Fruit fly (Drosophila melanogaster) whole organism, wandering third instar larva: ENCODE data around the gene Acp76A.

Source experiments
- Abd-B ChIP-seq: fragments of >200 bp; optimal IDR thresholded peaks from 2 replicates; lab custom pipeline; 2017; ENCODE audit warnings: missing biosample characterization, missing genetic modification characterization
- CG32264 ChIP-seq: fragments of 200-800 bp; sonication (Bioruptor generic); optimal IDR thresholded peaks from 2 replicates; lab custom pipeline; 2016; ENCODE audit warnings: missing biosample characterization, missing genetic modification characterization
- CG9705 ChIP-seq: fragments of 200-800 bp; sonication (Bioruptor generic); optimal IDR thresholded peaks from 2 replicates; lab custom pipeline; 2018; ENCODE audit warnings: missing biosample characterization, mild to moderate bottlenecking, missing genetic modification characterization
- CrebA ChIP-seq: fragments of 200-800 bp; sonication (Bioruptor generic); optimal IDR thresholded peaks from 2 replicates; lab custom pipeline; 2016; ENCODE audit warnings: missing biosample characterization, mild to moderate bottlenecking, missing genetic modification characterization, borderline replicate concordance
- Dfd ChIP-seq: fragments of >200 bp; optimal IDR thresholded peaks from 2 replicates; lab custom pipeline; 2017; ENCODE audit warnings: missing biosample characterization, missing genetic modification characterization
- Dif ChIP-seq: fragments of 200-275, 200-300 bp; sonication (Bioruptor generic); optimal IDR thresholded peaks from 2 replicates; lab custom pipeline; 2018; ENCODE audit warnings: missing biosample characterization, missing genetic modification characterization; ENCODE audit not compliant: partially characterized antibody
- GATAd ChIP-seq: sonication (Bioruptor generic); optimal IDR thresholded peaks from 2 replicates; lab custom pipeline; 2016; ENCODE audit warnings: missing biosample characterization, missing genetic modification characterization
- HLH106 ChIP-seq: fragments of 200-800 bp; optimal IDR thresholded peaks from 3 replicates; lab custom pipeline; 2019; ENCODE audit warnings: missing biosample characterization, mild to moderate bottlenecking, missing genetic modification characterization, moderate library complexity
- Hnf4 ChIP-seq: fragments of 200-800 bp; sonication (Bioruptor generic); optimal IDR thresholded peaks from 2 replicates; lab custom pipeline; 2016; ENCODE audit warnings: missing biosample characterization, mild to moderate bottlenecking, missing genetic modification characterization
- Hr78 ChIP-seq: fragments of >200 bp; optimal IDR thresholded peaks from 2 replicates; lab custom pipeline; 2017; ENCODE audit warnings: missing biosample characterization, missing genetic modification characterization
- Hr83 ChIP-seq: fragments of 200-300 bp; sonication (Bioruptor generic); optimal IDR thresholded peaks from 2 replicates; lab custom pipeline; 2016; ENCODE audit warnings: missing biosample characterization, mild to moderate bottlenecking, missing genetic modification characterization, moderate library complexity; ENCODE audit not compliant: poor library complexity, severe bottlenecking
- Jra ChIP-seq: sonication (Bioruptor generic); optimal IDR thresholded peaks from 2 replicates; lab custom pipeline; 2016; ENCODE audit warnings: missing biosample characterization, missing genetic modification characterization
- Mio ChIP-seq: sonication (Bioruptor generic); optimal IDR thresholded peaks from 2 replicates; lab custom pipeline; 2016; ENCODE audit warnings: missing biosample characterization, missing genetic modification characterization
- Myc ChIP-seq: fragments of >200 bp; optimal IDR thresholded peaks from 2 replicates; lab custom pipeline; 2017
- N ChIP-seq: fragments of >200 bp; optimal IDR thresholded peaks from 2 replicates; lab custom pipeline; 2018; ENCODE audit warnings: missing biosample characterization, missing external identifiers, missing genetic modification characterization
- OdsH ChIP-seq: fragments of 200-800 bp; sonication (Bioruptor generic); optimal IDR thresholded peaks from 2 replicates; lab custom pipeline; 2016; ENCODE audit warnings: missing biosample characterization, mild to moderate bottlenecking, missing genetic modification characterization
- Rel ChIP-seq, 2 experiments: fragments of 200-800 bp; sonication (Bioruptor generic) in 1 of 2; optimal IDR thresholded peaks; 2 replicates in 1 of 2; 3 replicates in 1 of 2; lab custom pipeline; 2016 to 2019; ENCODE audit warnings: mild to moderate bottlenecking in 2 of 2, missing biosample characterization in 2 of 2, missing genetic modification characterization in 2 of 2, moderate library complexity in 1 of 2
- Sp1 ChIP-seq: fragments of 200-800 bp; sonication (Bioruptor generic); optimal IDR thresholded peaks from 3 replicates; lab custom pipeline; 2019; ENCODE audit warnings: missing biosample characterization, mild to moderate bottlenecking, missing genetic modification characterization, moderate library complexity
- Vsx2 ChIP-seq: fragments of 200-300, 225-300 bp; sonication (Bioruptor generic); optimal IDR thresholded peaks from 2 replicates; lab custom pipeline; 2018; ENCODE audit warnings: missing biosample characterization, missing genetic modification characterization; ENCODE audit not compliant: partially characterized antibody
- br ChIP-seq: fragments of 200-800 bp; sonication (Bioruptor generic); optimal IDR thresholded peaks from 2 replicates; lab custom pipeline; 2016; ENCODE audit warnings: missing biosample characterization, missing genetic modification characterization
- brk ChIP-seq: fragments of 200-800 bp; sonication (Bioruptor generic); optimal IDR thresholded peaks from 2 replicates; lab custom pipeline; 2016; ENCODE audit warnings: missing biosample characterization, mild to moderate bottlenecking, missing genetic modification characterization
- dl ChIP-seq, 2 experiments: fragments of 175-275, 200-275 bp in 1 of 2; fragments of 200-275 bp in 1 of 2; sonication (Bioruptor generic); optimal IDR thresholded peaks; lab custom pipeline; 2018; ENCODE audit warnings: mild to moderate bottlenecking in 2 of 2, missing biosample characterization in 2 of 2, missing genetic modification characterization in 2 of 2, moderate library complexity in 2 of 2; ENCODE audit not compliant: partially characterized antibody in 2 of 2, insufficient read depth in 1 of 2
- dmrt93B ChIP-seq: fragments of 200-800 bp; sonication (Bioruptor generic); optimal IDR thresholded peaks from 2 replicates; lab custom pipeline; 2018; ENCODE audit warnings: missing biosample characterization, mild to moderate bottlenecking, missing genetic modification characterization
- dsf ChIP-seq: sonication (Bioruptor generic); optimal IDR thresholded peaks from 2 replicates; lab custom pipeline; 2016; ENCODE audit warnings: missing biosample characterization, missing genetic modification characterization, borderline replicate concordance
- ey ChIP-seq: fragments of 200-800 bp; sonication (Bioruptor generic); optimal IDR thresholded peaks from 2 replicates; lab custom pipeline; 2016; ENCODE audit warnings: missing biosample characterization, missing genetic modification characterization
- foxo ChIP-seq, 2 experiments: fragments of 200-800 bp; sonication (Bioruptor generic); optimal IDR thresholded peaks; 2 replicates in 1 of 2; 3 replicates in 1 of 2; lab custom pipeline; 2016 to 2017; ENCODE audit warnings: missing biosample characterization in 2 of 2, missing genetic modification characterization in 2 of 2
- fru ChIP-seq: fragments of 200-800 bp; sonication (Bioruptor generic); optimal IDR thresholded peaks from 3 replicates; lab custom pipeline; 2016; ENCODE audit warnings: missing biosample characterization, mild to moderate bottlenecking, missing genetic modification characterization
- h ChIP-seq: fragments of 200-800 bp; sonication (Bioruptor generic); optimal IDR thresholded peaks from 3 replicates; lab custom pipeline; 2016; ENCODE audit warnings: missing biosample characterization, mild to moderate bottlenecking, missing genetic modification characterization
- jim ChIP-seq: fragments of 175-275, 200-325 bp; sonication (Bioruptor generic); optimal IDR thresholded peaks from 2 replicates; lab custom pipeline; 2016; ENCODE audit warnings: missing biosample characterization, mild to moderate bottlenecking, missing genetic modification characterization
- lola ChIP-seq: fragments of >200 bp; optimal IDR thresholded peaks from 2 replicates; lab custom pipeline; 2017; ENCODE audit warnings: missing biosample characterization, missing genetic modification characterization
- pan ChIP-seq: fragments of >200 bp; optimal IDR thresholded peaks from 2 replicates; lab custom pipeline; 2017
- psq ChIP-seq: fragments of 200-800 bp; sonication (Bioruptor generic); optimal IDR thresholded peaks from 3 replicates; lab custom pipeline; 2017; ENCODE audit warnings: missing biosample characterization, mild to moderate bottlenecking, missing genetic modification characterization, moderate library complexity
- rgr ChIP-seq: fragments of 200-800 bp; sonication (Bioruptor generic); optimal IDR thresholded peaks from 3 replicates; lab custom pipeline; 2016; ENCODE audit warnings: missing biosample characterization, mild to moderate bottlenecking, missing genetic modification characterization
- sage ChIP-seq: fragments of 200-800 bp; sonication (Bioruptor generic); optimal IDR thresholded peaks from 2 replicates; lab custom pipeline; 2016; ENCODE audit warnings: missing biosample characterization, mild to moderate bottlenecking, missing genetic modification characterization
- sv ChIP-seq: fragments of 200-800 bp; sonication (Bioruptor generic); optimal IDR thresholded peaks from 3 replicates; lab custom pipeline; 2016; ENCODE audit warnings: missing biosample characterization, missing genetic modification characterization
- tai ChIP-seq: sonication (Bioruptor generic); optimal IDR thresholded peaks from 2 replicates; lab custom pipeline; 2016; ENCODE audit warnings: missing biosample characterization, missing genetic modification characterization
- usp ChIP-seq: fragments of >200 bp; optimal IDR thresholded peaks from 2 replicates; lab custom pipeline; 2017; ENCODE audit warnings: missing biosample characterization, missing genetic modification characterization
- woc ChIP-seq: sonication (Bioruptor generic); optimal IDR thresholded peaks from 2 replicates; lab custom pipeline; 2016; ENCODE audit warnings: missing biosample characterization, mild to moderate bottlenecking, missing genetic modification characterization

The Acp76A gene

DNA sequence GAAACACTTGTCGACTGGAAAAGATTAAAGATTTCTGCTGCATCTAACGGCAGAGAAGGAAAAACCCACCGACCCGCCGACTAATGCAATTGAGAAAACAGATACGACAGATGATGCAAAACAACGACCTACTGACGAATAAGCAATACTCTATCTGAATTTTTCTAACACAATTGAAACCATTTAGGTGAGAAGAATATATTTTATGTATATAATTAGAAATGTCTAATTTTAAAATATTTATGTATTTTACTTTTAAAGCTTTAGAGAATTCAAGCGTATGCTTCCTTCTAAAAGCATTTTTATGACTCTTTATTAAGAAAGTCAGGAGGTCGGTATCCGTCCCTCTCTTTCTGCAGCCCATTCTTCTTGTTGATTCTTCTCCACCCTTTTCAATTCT is 26.6 kb upstream of the Acp76A start:
- TF ChIP-seq Hnf4 (no peak), CrebA (GFP tag; lab: Kevin White, UChicago) (no peak), rgr (GFP tag; lab: Kevin White, UChicago) (peak; percentile 17), dmrt93B (no peak), usp (GFP tag; lab: Kevin White, UChicago) (no peak), brk (no peak), pan (lab: Kevin White, UChicago) (no peak), CG9705 (no peak), br (GFP tag; lab: Kevin White, UChicago) (no peak), GATAd (GFP tag; lab: Kevin White, UChicago) (no peak), sage (peak; percentile 0), jim (GFP tag; lab: Kevin White, UChicago) (no peak), psq (GFP tag; lab: Kevin White, UChicago) (no peak), tai (GFP tag; lab: Kevin White, UChicago) (no peak), dl (GFP tag; optimal IDR thresholded peaks at IDR 0.05; lab: Kevin White, UChicago; ENCODE audit: insufficient read depth in 1 of 2, partially characterized antibody in 2 of 2) (no peak), Dif (GFP tag; lab: Kevin White, UChicago) (no peak), woc (GFP tag; lab: Kevin White, UChicago) (no peak), HLH106 (peak; percentile 42), OdsH (peak; percentile 42), Hr78 (GFP tag; lab: Kevin White, UChicago) (no peak), CG32264 (GFP tag; lab: Kevin White, UChicago) (no peak), Vsx2 (GFP tag; lab: Kevin White, UChicago) (no peak), fru (GFP tag; lab: Kevin White, UChicago) (peak; percentile 42), Rel (GFP tag; optimal IDR thresholded peaks at IDR 0.05; lab: Kevin White, UChicago) (no peak), Rel (tag; optimal IDR thresholded peaks at IDR 0.05; lab: Kevin White, UChicago) (no peak), dsf (GFP tag; lab: Kevin White, UChicago) (no peak), sv (no peak), ey (GFP tag; lab: Kevin White, UChicago) (no peak), Myc (no peak), lola (GFP tag; lab: Kevin White, UChicago) (no peak), Hr83 (GFP tag; lab: Kevin White, UChicago) (no peak), Abd-B (no peak), Mio (no peak), Dfd (GFP tag; lab: Kevin White, UChicago) (no peak), foxo (GFP tag; optimal IDR thresholded peaks at IDR 0.05; lab: Kevin White, UChicago) (peak in 1 of 2 experiments; percentile 66), Jra (GFP tag; lab: Kevin White, UChicago) (no peak), h (GFP tag; lab: Kevin White, UChicago) (peak; percentile 39), N (no peak), Sp1 (GFP tag; lab: Kevin White, UChicago) (peak; percentile 4)
- TF ChIP-seq, all 38 proteins: peak for 8

DNA sequence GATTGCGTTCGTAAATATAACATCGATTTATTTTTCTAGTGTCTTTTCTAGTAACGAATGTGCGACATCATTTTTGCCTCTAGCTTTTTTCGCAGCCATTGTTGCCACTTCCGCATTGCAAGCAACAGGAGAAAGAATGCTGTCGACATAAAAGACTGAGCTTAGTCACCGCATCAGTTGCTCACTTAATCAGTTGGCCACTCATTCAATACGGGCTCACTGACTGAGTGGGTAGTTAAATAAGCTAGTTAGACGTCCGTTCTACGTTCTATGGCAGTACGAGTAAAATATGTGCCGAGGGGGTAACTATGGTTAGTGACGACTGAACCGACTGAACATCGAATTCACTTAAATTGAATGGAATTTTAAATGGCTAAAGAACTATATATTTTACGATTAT is 24.1 kb upstream of the Acp76A start:
- TF ChIP-seq Jra (GFP tag; lab: Kevin White, UChicago) (no peak), usp (GFP tag; lab: Kevin White, UChicago) (no peak), Hnf4 (no peak), psq (GFP tag; lab: Kevin White, UChicago) (no peak), CrebA (GFP tag; lab: Kevin White, UChicago) (no peak), Abd-B (no peak), foxo (GFP tag; optimal IDR thresholded peaks at IDR 0.05; lab: Kevin White, UChicago) (no peak), dsf (GFP tag; lab: Kevin White, UChicago) (no peak)
